Worm (Caenorhabditis elegans) whole organism, L4 larva: ENCODE results near the gene cpsf-4.

Experiments
- D1046.2 ChIP-seq: fragments of 200-800 bp; sonication (Bioruptor generic); IDR thresholded peaks from 2 replicates; pipeline ENCODE4 v1.3.6; 2022; ENCODE audit warnings: missing genetic modification characterization, missing compliant biosample characterization
- F49E8.2 ChIP-seq: sonication (generic microtip); optimal IDR thresholded peaks from 2 replicates; lab custom pipeline; 2016; ENCODE audit warnings: missing compliant biosample characterization, mild to moderate bottlenecking, missing genetic modification characterization, borderline replicate concordance
- aly-2 ChIP-seq: sonication (generic microtip); optimal IDR thresholded peaks from 2 replicates; lab custom pipeline; 2018; ENCODE audit warnings: missing biosample characterization, missing genetic modification characterization
- ces-1 ChIP-seq: fragments of 150-350 bp; sonication (generic microtip); optimal IDR thresholded peaks from 4 replicates; lab custom pipeline; 2014; ENCODE audit warnings: missing biosample characterization, missing genetic modification reagents, missing genetic modification characterization
- nhr-237 ChIP-seq: sonication (generic microtip); optimal IDR thresholded peaks from 2 replicates; lab custom pipeline; 2017; ENCODE audit warnings: missing biosample characterization, missing genetic modification characterization

DNA sequence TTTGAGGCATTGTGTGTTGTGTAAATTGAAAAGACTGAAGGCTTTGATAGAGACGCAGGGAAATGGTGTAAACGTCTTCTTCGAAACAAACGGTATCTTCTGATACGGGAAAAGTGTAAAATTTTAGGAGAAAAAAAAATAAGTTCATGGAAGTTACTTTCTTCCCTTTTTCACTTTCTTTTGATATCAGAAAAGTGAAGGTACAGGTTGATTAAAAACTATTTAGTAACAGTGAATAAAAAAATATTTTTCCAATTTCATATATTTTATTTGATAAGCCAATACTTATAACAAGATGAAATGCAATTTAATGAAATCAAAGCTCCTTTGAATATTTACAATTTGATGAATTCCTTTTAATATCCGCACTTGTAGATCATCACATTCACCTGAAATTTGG lies 17.1 kb upstream of the cpsf-4 start, which contains the start of gene col-129:
- TF ChIP-seq ces-1 (GFP tag; lab: Kevin White, UChicago) (no peak), nhr-237 (tag; lab: Kevin White, UChicago) (no peak), F49E8.2 (no peak), aly-2 (tag; lab: Kevin White, UChicago) (no peak), D1046.2 (GFP tag; lab: Robert Waterston, UW) (no peak)
